Worm (Caenorhabditis elegans) whole organism, late embryonic: ENCODE measurements around the gene F28H7.2.

Experiments used
- ceh-34 ChIP-seq: sonication (generic microtip); optimal IDR thresholded peaks from 2 replicates; lab custom pipeline; 2016; ENCODE audit warnings: mild to moderate bottlenecking, missing genetic modification characterization, missing compliant biosample characterization
- hlh-8 ChIP-seq: sonication (generic microtip); optimal IDR thresholded peaks from 2 replicates; lab custom pipeline; 2016; ENCODE audit warnings: missing genotype, missing genetic modification characterization, missing compliant biosample characterization

- TF ChIP-seq hlh-8, result no peak
- TF ChIP-seq ceh-34 (tag; lab: Kevin White, UChicago), result no peak
Measured at ce11 chrV:10741357-10741756, 6.3 kb upstream of the F28H7.2 start, which contains the start of gene ZC302.3.
